Worm (Caenorhabditis elegans) whole organism, L4/young adult: Measurements from ENCODE around the gene fbxa-9.
"Not testable (repeated sequence)": the region's sequence is repeated elsewhere in the genome, so short reads cannot be mapped to it uniquely, and the experiment has no call there.

ENCODE experiments used
- W03F9.2 ChIP-seq: fragments of 150-350 bp; optimal IDR thresholded peaks from 2 replicates; lab custom pipeline; 2014; ENCODE audit warnings: missing biosample characterization, missing genetic modification characterization
- dao-5 ChIP-seq: sonication (generic microtip); optimal IDR thresholded peaks from 2 replicates; lab custom pipeline; 2016; ENCODE audit warnings: missing genotype, missing genetic modification characterization, moderate library complexity, missing compliant biosample characterization
- him-1 ChIP-seq: sonication (generic microtip); optimal IDR thresholded peaks from 2 replicates; lab custom pipeline; 2016; ENCODE audit warnings: missing genotype, missing genetic modification reagents, missing genetic modification characterization, missing compliant biosample characterization

fbxa-9 gene

ce11 chrIII:2251348-2251747 lies 15.1 kb upstream of the fbxa-9 start, which contains the start of gene fbxa-7:
TSS of gene fbxa-7 (minus strand) at chrIII:2251448.
- no peak for TF ChIP-seq dao-5 (tag; lab: Kevin White, UChicago)
- TF ChIP-seq him-1 = no peak
- TF ChIP-seq W03F9.2 (tag; lab: Kevin White, UChicago) = no peak

- TF ChIP-seq W03F9.2 (tag; lab: Kevin White, UChicago) = no peak
- no peak for TF ChIP-seq dao-5 (tag; lab: Kevin White, UChicago)
- no peak for TF ChIP-seq him-1
These were observed 13.4 kb upstream of the fbxa-9 start, which contains the start of gene fbxa-73 for ce11 chrIII:2253027-2253499. TSS of gene fbxa-73 (plus strand) at chrIII:2253449.

ce11 chrIII:2255522-2255921 lies 10.9 kb upstream of the fbxa-9 start, which contains the start of gene fbxa-71:
TSS of gene fbxa-71 (plus strand) at chrIII:2255822.
- no peak for TF ChIP-seq him-1

ce11 chrIII:2258863-2259262 lies 7.6 kb upstream of the fbxa-9 start, which contains the start of gene fbxa-43:
TSS of gene fbxa-43 (minus strand) at chrIII:2258963.
- TF ChIP-seq him-1 = no peak

ce11 chrIII:2259329-2259728 lies 7.1 kb upstream of the fbxa-9 start:
- TF ChIP-seq W03F9.2 (tag; lab: Kevin White, UChicago) (no peak), him-1 (no peak), dao-5 (tag; lab: Kevin White, UChicago) (no peak)

- not testable (repeated sequence) for TF ChIP-seq dao-5 (tag; lab: Kevin White, UChicago); W03F9.2 (tag; lab: Kevin White, UChicago); him-1
These were observed 5.1 kb upstream of the fbxa-9 start, which contains the start of gene fbxa-42 for ce11 chrIII:2261353-2261752. TSS of gene fbxa-42 (minus strand) at chrIII:2261453.

- no peak for TF ChIP-seq dao-5 (tag; lab: Kevin White, UChicago)
- TF ChIP-seq him-1 = no peak
- no peak for TF ChIP-seq W03F9.2 (tag; lab: Kevin White, UChicago)
These were observed 3.5 kb upstream of the fbxa-9 start, which contains the start of gene Y54F10BM.6 for ce11 chrIII:2262942-2263341. TSS of gene Y54F10BM.6 (plus strand) at chrIII:2263242.

ce11 chrIII:2272075-2272474 lies 5.6 kb downstream of the fbxa-9 start, which contains the start of gene fbxa-48:
TSS of gene fbxa-48 (minus strand) at chrIII:2272175.
- TF ChIP-seq dao-5 (tag; lab: Kevin White, UChicago) = no peak
- TF ChIP-seq W03F9.2 (tag; lab: Kevin White, UChicago) = no peak
- TF ChIP-seq him-1 = no peak

ce11 chrIII:2272732-2273131 lies 6.3 kb downstream of the fbxa-9 start, which contains the start of gene fbxa-39:
TSS of gene fbxa-39 (plus strand) at chrIII:2273032.
- no peak for TF ChIP-seq him-1
- TF ChIP-seq dao-5 (tag; lab: Kevin White, UChicago) = no peak
- TF ChIP-seq W03F9.2 (tag; lab: Kevin White, UChicago) = no peak

- TF ChIP-seq him-1 (no peak), W03F9.2 (tag; lab: Kevin White, UChicago) (no peak), dao-5 (tag; lab: Kevin White, UChicago) (no peak)
These were observed 10.4 kb downstream of the fbxa-9 start, which contains the start of gene Y54F10BM.21 for ce11 chrIII:2276842-2277241. TSS of gene Y54F10BM.21 (plus strand) at chrIII:2277142.

- TF ChIP-seq dao-5 (tag; lab: Kevin White, UChicago) = no peak
- no peak for TF ChIP-seq him-1
- no peak for TF ChIP-seq W03F9.2 (tag; lab: Kevin White, UChicago)
These were observed 13.0 kb downstream of the fbxa-9 start, which contains the start of gene Y54F10BM.23 for ce11 chrIII:2279457-2279856. TSS of gene Y54F10BM.23 (minus strand) at chrIII:2279557.

ce11 chrIII:2280569-2280968 lies 14.1 kb downstream of the fbxa-9 start, which contains the start of gene Y54F10BM.22:
TSS of gene Y54F10BM.22 (plus strand) at chrIII:2280899.
- no peak for TF ChIP-seq him-1
- TF ChIP-seq dao-5 (tag; lab: Kevin White, UChicago) = no peak

ce11 chrIII:2281975-2282957 lies 15.8 kb downstream of the fbxa-9 start, which contains the start of gene Y54F10BM.3:
TSS of gene Y54F10BM.3 (plus strand) at chrIII:2282025.
- TF ChIP-seq W03F9.2 (tag; lab: Kevin White, UChicago) (no peak), him-1 (no peak), dao-5 (tag; lab: Kevin White, UChicago) (no peak)

ce11 chrIII:2283341-2283847 lies 16.9 kb downstream of the fbxa-9 start:
- TF ChIP-seq dao-5 (tag; lab: Kevin White, UChicago) (no peak), W03F9.2 (tag; lab: Kevin White, UChicago) (no peak), him-1 (no peak)
